Fruit fly (Drosophila melanogaster) whole organism, prepupa: ENCODE measurements around the gene nompC.

Experiments used
- Blimp-1 ChIP-seq: fragments of 200-800 bp; sonication (Bioruptor generic); optimal IDR thresholded peaks from 3 replicates; lab custom pipeline; 2017; ENCODE audit warnings: missing biosample characterization, missing genetic modification characterization, mild to moderate bottlenecking, moderate library complexity, missing genetic modification reagents
- CG1621 ChIP-seq: fragments of 200-800 bp; sonication (Bioruptor generic); optimal IDR thresholded peaks from 3 replicates; lab custom pipeline; 2018; ENCODE audit warnings: missing biosample characterization, mild to moderate bottlenecking, missing genetic modification characterization
- CG16779 ChIP-seq: fragments of 200-800 bp; sonication (Bioruptor generic); optimal IDR thresholded peaks from 3 replicates; lab custom pipeline; 2017; ENCODE audit warnings: missing biosample characterization, mild to moderate bottlenecking, missing genetic modification characterization
- CG3032 ChIP-seq: fragments of 200-800 bp; optimal IDR thresholded peaks from 2 replicates; lab custom pipeline; 2019; ENCODE audit warnings: missing biosample characterization, mild to moderate bottlenecking, missing genetic modification characterization, moderate library complexity
- CG8632 ChIP-seq: fragments of 200-800 bp; sonication (Bioruptor generic); optimal IDR thresholded peaks from 3 replicates; lab custom pipeline; 2016; ENCODE audit warnings: missing biosample characterization, missing genetic modification characterization
- Hr38 ChIP-seq: sonication (Bioruptor generic); optimal IDR thresholded peaks from 2 replicates; lab custom pipeline; 2016; ENCODE audit warnings: missing biosample characterization, missing genetic modification characterization
- Sox102F ChIP-seq: fragments of 200-800 bp; sonication (Bioruptor generic); optimal IDR thresholded peaks from 2 replicates; lab custom pipeline; 2016; ENCODE audit warnings: missing biosample characterization, mild to moderate bottlenecking, missing genetic modification characterization
- acj6 ChIP-seq: fragments of 200-800 bp; sonication (Bioruptor generic); optimal IDR thresholded peaks from 3 replicates; lab custom pipeline; 2016; ENCODE audit warnings: missing biosample characterization, missing genetic modification characterization
- cyc ChIP-seq: fragments of 200-800 bp; sonication (Bioruptor generic); optimal IDR thresholded peaks from 3 replicates; lab custom pipeline; 2016; ENCODE audit warnings: missing biosample characterization, missing genetic modification characterization
- fd59A ChIP-seq: fragments of 200-800 bp; sonication (Bioruptor generic); optimal IDR thresholded peaks from 2 replicates; lab custom pipeline; 2017; ENCODE audit warnings: missing biosample characterization, mild to moderate bottlenecking, missing genetic modification characterization, missing genetic modification reagents
- salr ChIP-seq, 2 experiments: fragments of 200-800 bp; sonication (Bioruptor generic); optimal IDR thresholded peaks; 3 replicates each; lab custom pipeline; 2016 to 2018; ENCODE audit warnings: missing biosample characterization in 2 of 2, missing genetic modification characterization in 2 of 2, mild to moderate bottlenecking in 1 of 2
- ss ChIP-seq, 2 experiments: fragments of 200-800 bp; sonication (Bioruptor generic); optimal IDR thresholded peaks; 2 replicates in 1 of 2; 3 replicates in 1 of 2; lab custom pipeline; 2017 to 2018; ENCODE audit warnings: mild to moderate bottlenecking in 2 of 2, missing biosample characterization in 2 of 2, missing genetic modification characterization in 2 of 2, moderate library complexity in 1 of 2

DNA sequence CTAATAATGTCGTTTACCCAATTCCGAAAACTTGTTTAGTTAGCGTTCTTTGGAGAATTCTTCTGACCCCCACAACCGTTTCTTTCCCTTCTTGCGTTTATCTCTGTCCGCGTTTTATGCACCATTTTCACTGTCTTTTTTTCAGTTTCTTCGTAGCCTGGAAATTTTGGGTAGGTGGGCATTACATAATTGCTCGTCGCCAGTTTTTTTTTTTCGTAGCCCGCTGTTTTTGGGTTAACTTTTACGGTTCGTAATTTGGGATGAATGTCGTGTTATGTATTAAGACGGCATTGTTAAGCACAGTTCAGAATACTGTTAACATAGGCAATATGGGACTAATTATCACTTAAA, 48.1 kb upstream of the nompC start:
- TF ChIP-seq CG3032 (tag; lab: Kevin White, UChicago), result no peak
- TF ChIP-seq CG8632 (GFP tag; lab: Kevin White, UChicago), result no peak
- TF ChIP-seq ss (GFP tag; optimal IDR thresholded peaks at IDR 0.05; lab: Kevin White, UChicago), result no peak
- TF ChIP-seq CG16779, result no peak
- TF ChIP-seq cyc (GFP tag; lab: Kevin White, UChicago), result no peak
- TF ChIP-seq salr (GFP tag; optimal IDR thresholded peaks at IDR 0.05; lab: Kevin White, UChicago), result no peak
- no peak for TF ChIP-seq fd59A (GFP tag; lab: Kevin White, UChicago)
- no peak for TF ChIP-seq Blimp-1 (GFP tag; lab: Kevin White, UChicago)
- TF ChIP-seq CG1621 (tag; lab: Kevin White, UChicago), result no peak
- TF ChIP-seq Sox102F, result no peak
- no peak for TF ChIP-seq Hr38
- no peak for TF ChIP-seq acj6 (GFP tag; lab: Kevin White, UChicago)
